Fruit fly (Drosophila melanogaster): ENCODE data around the gene CG6770.

CG6770 gene

DNA sequence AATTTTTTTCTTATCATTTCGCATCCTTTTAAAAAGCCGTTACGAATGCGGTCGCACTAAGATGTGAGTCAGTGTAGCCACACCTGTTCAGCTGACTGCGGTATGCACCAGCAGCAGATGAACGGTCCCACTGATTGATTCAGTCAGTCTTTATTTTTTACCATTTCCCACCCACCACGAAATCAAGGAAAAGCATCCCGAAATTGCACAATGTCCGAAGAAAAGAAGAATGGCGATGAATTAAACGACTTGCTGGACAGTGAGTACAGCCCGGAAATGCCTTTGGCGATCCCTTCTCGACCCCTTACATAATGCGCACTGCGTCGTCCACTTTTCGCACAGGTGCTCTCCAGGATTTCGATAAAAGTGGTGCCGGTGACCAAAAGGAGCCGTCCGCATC is 47.7 kb upstream of the CG6770 start (continued):
- TF ChIP-seq Neu2 (GFP tag; optimal IDR thresholded peaks at IDR 0.05; ENCODE audit: borderline replicate concordance) (no peak), Vsx1 (GFP tag; optimal IDR thresholded peaks at IDR 0.05) (no peak), peb (GFP tag; IDR thresholded peaks at IDR 0.05) (no peak), CG12236 (GFP tag; optimal IDR thresholded peaks at IDR 0.05) (no peak), CG10147 (GFP tag; optimal IDR thresholded peaks at IDR 0.05) (no peak), gsb-n (tag; optimal IDR thresholded peaks at IDR 0.05) (no peak), gcm2 (GFP tag; optimal IDR thresholded peaks at IDR 0.05) (no peak), CG13624 (GFP tag; optimal IDR thresholded peaks at IDR 0.05) (no peak), CG7786 (GFP tag; optimal IDR thresholded peaks at IDR 0.05) (no peak), Med (GFP tag) (peak; percentile 53), CG8089 (GFP tag; optimal IDR thresholded peaks at IDR 0.05) (no peak), hbn (GFP tag; IDR thresholded peaks at IDR 0.05; ENCODE audit: partially characterized antibody) (no peak), E2f2 (GFP tag; IDR thresholded peaks at IDR 0.05) (peak; percentile 77), HHEX (GFP tag; optimal IDR thresholded peaks at IDR 0.05) (no peak), Hsf (GFP tag; optimal IDR thresholded peaks at IDR 0.05) (no peak), CG7745 (tag; optimal IDR thresholded peaks at IDR 0.05) (no peak), CG12155 (GFP tag; optimal IDR thresholded peaks at IDR 0.05) (no peak), ttk (GFP tag; IDR thresholded peaks at IDR 0.05) (no peak), CG10431 (GFP tag; optimal IDR thresholded peaks at IDR 0.05) (no peak), twi (tag; optimal IDR thresholded peaks at IDR 0.05) (no peak), fd96Cb (tag; optimal IDR thresholded peaks at IDR 0.05) (no peak), crc (GFP tag; optimal IDR thresholded peaks at IDR 0.05) (no peak), Hr51 (GFP tag; optimal IDR thresholded peaks at IDR 0.05) (no peak), Rfx (GFP tag; IDR thresholded peaks at IDR 0.05) (peak; percentile 15; the same call in 1 of the 2 replicates), CG11085 (GFP tag; IDR thresholded peaks at IDR 0.05) (no peak), B-H1 (GFP tag; IDR thresholded peaks at IDR 0.05) (no peak), Xrp1 (GFP tag; IDR thresholded peaks at IDR 0.05) (no peak), CG33213 (GFP tag; optimal IDR thresholded peaks at IDR 0.05) (peak; percentile 44), Stat92E (GFP tag; optimal IDR thresholded peaks at IDR 0.05) (no peak), zen (tag; optimal IDR thresholded peaks at IDR 0.05) (peak; percentile 7), trh (GFP tag; optimal IDR thresholded peaks at IDR 0.05) (no peak), CG7271 (tag; optimal IDR thresholded peaks at IDR 0.05) (no peak), klu (GFP tag; IDR thresholded peaks at IDR 0.05) (no peak), onecut (GFP tag; IDR thresholded peaks at IDR 0.05) (no peak), slp2 (GFP tag; optimal IDR thresholded peaks at IDR 0.05) (no peak), Dref (GFP tag; IDR thresholded peaks at IDR 0.05) (peak; percentile 43), chif (GFP tag; optimal IDR thresholded peaks at IDR 0.05) (no peak), CG10654 (GFP tag; optimal IDR thresholded peaks at IDR 0.05) (no peak), PHDP (tag; optimal IDR thresholded peaks at IDR 0.05) (no peak), Abd-B (GFP tag; optimal IDR thresholded peaks at IDR 0.05) (no peak), CG10274 (GFP tag; optimal IDR thresholded peaks at IDR 0.05) (no peak), Lpt (GFP tag; optimal IDR thresholded peaks at IDR 0.05) (no peak), fd102C (GFP tag; optimal IDR thresholded peaks at IDR 0.05) (no peak), scrt (GFP tag; optimal IDR thresholded peaks at IDR 0.05) (no peak), CG1603 (tag; optimal IDR thresholded peaks at IDR 0.05) (peak; percentile 74), CG2712 (tag; optimal IDR thresholded peaks at IDR 0.05) (peak; percentile 48), CG8281 (tag; optimal IDR thresholded peaks at IDR 0.05) (no peak), Atf6 (GFP tag; IDR thresholded peaks at IDR 0.05) (no peak), Sin3A (optimal IDR thresholded peaks at IDR 0.05) (peak; percentile 24), zf30C (GFP tag; optimal IDR thresholded peaks at IDR 0.05) (no peak), D (optimal IDR thresholded peaks at IDR 0.05) (no peak), D (GFP tag; optimal IDR thresholded peaks at IDR 0.05) (no peak)
